Worm (Caenorhabditis elegans) whole organism, late embryonic: Measurements from ENCODE around the gene F36D4.6.

Source experiments
- C08G9.2 ChIP-seq: sonication (generic microtip); optimal IDR thresholded peaks from 2 replicates; lab custom pipeline; 2016; ENCODE audit warnings: mild to moderate bottlenecking, missing genetic modification characterization, moderate library complexity, missing compliant biosample characterization
- K09A11.1 ChIP-seq: sonication (generic microtip); optimal IDR thresholded peaks from 2 replicates; lab custom pipeline; 2017; ENCODE audit warnings: antibody characterized with exemption, mild to moderate bottlenecking, missing genetic modification characterization, missing compliant biosample characterization; ENCODE audit not compliant: insufficient read depth
- ceh-45 ChIP-seq: fragments of 200-800 bp; sonication (Bioruptor generic); IDR thresholded peaks from 2 replicates; pipeline ENCODE4 v1.3.6; 2022; ENCODE audit warnings: missing genetic modification reagents, missing genetic modification characterization, missing compliant biosample characterization
- ceh-48 ChIP-seq: sonication (generic microtip); optimal IDR thresholded peaks from 2 replicates; lab custom pipeline; 2016; ENCODE audit warnings: missing genetic modification characterization, inconsistent platforms, missing compliant biosample characterization
- ceh-6 ChIP-seq: fragments of 200-800 bp; sonication (Bioruptor generic); optimal IDR thresholded peaks from 2 replicates; lab custom pipeline; 2018; ENCODE audit warnings: mild to moderate bottlenecking, missing genetic modification characterization, missing compliant biosample characterization
- elt-4 ChIP-seq: sonication (generic microtip); optimal IDR thresholded peaks from 2 replicates; lab custom pipeline; 2016; ENCODE audit warnings: missing genetic modification characterization, missing compliant biosample characterization
- madf-2 ChIP-seq: sonication (generic microtip); optimal IDR thresholded peaks from 2 replicates; lab custom pipeline; 2017; ENCODE audit warnings: missing genetic modification characterization, missing compliant biosample characterization
- nhr-232 ChIP-seq: sonication (generic microtip); optimal IDR thresholded peaks from 2 replicates; lab custom pipeline; 2016; ENCODE audit warnings: missing genetic modification characterization, missing compliant biosample characterization
- pat-9 ChIP-seq: fragments of 200-800 bp; sonication (Bioruptor generic); optimal IDR thresholded peaks from 2 replicates; lab custom pipeline; 2018; ENCODE audit warnings: mild to moderate bottlenecking, missing genetic modification characterization, moderate library complexity, missing compliant biosample characterization
- pha-4 ChIP-seq: fragments of 150-350 bp; optimal IDR thresholded peaks from 2 replicates; lab custom pipeline; 2018; ENCODE audit warnings: missing biosample characterization, missing genetic modification reagents, missing genetic modification characterization
- pqm-1 ChIP-seq: sonication (generic microtip); optimal IDR thresholded peaks from 2 replicates; lab custom pipeline; 2016; ENCODE audit warnings: missing genetic modification characterization, missing compliant biosample characterization
- ref-2 ChIP-seq: sonication (generic microtip); optimal IDR thresholded peaks from 2 replicates; lab custom pipeline; 2016; ENCODE audit warnings: missing genetic modification characterization, missing compliant biosample characterization
- tbx-2 ChIP-seq: sonication (generic microtip); optimal IDR thresholded peaks from 2 replicates; lab custom pipeline; 2016; ENCODE audit warnings: missing genetic modification characterization, missing compliant biosample characterization

- TF ChIP-seq pat-9 (tag; lab: Kevin White, UChicago), result no peak
- TF ChIP-seq K09A11.1 (tag; lab: Kevin White, UChicago), result no peak
- no peak for TF ChIP-seq ref-2 (tag; lab: Kevin White, UChicago)
- no peak for TF ChIP-seq pqm-1 (tag; lab: Kevin White, UChicago)
- no peak for TF ChIP-seq ceh-6
- TF ChIP-seq elt-4, result no peak
- TF ChIP-seq pha-4 (tag; lab: Kevin White, UChicago), result no peak
- TF ChIP-seq tbx-2, result no peak
- no peak for TF ChIP-seq ceh-48
- no peak for TF ChIP-seq ceh-45 (GFP tag; lab: Robert Waterston, UW)
- no peak for TF ChIP-seq nhr-232 (tag; lab: Kevin White, UChicago)
- TF ChIP-seq C08G9.2, result no peak
- TF ChIP-seq madf-2 (tag; lab: Kevin White, UChicago), result no peak
Measured at ce11 chrV:9408869-9409268, 18.1 kb downstream of the F36D4.6 start.
